Worm (Caenorhabditis elegans) whole organism, young adult: ENCODE data around the gene Y53G8AL.3.
A peak's percentile ranks its signal among the peaks of the same experiment; 100 is the strongest.

ENCODE experiments used
- B0035.1 ChIP-seq: sonication (generic microtip); optimal IDR thresholded peaks from 2 replicates; lab custom pipeline; 2016; ENCODE audit warnings: missing genetic modification characterization, mild to moderate bottlenecking, missing compliant biosample characterization, missing genotype, missing genetic modification reagents
- B0336.3 ChIP-seq: fragments of 200-800 bp; sonication (Bioruptor generic); IDR thresholded peaks from 2 replicates; pipeline ENCODE4 v1.3.6; 2022; ENCODE audit warnings: missing genetic modification characterization, missing compliant biosample characterization
- C06A6.2 ChIP-seq: fragments of 200-800 bp; sonication (Bioruptor generic); conservative IDR thresholded peaks from 2 replicates; pipeline ENCODE4 v1.3.6; 2022; ENCODE audit warnings: missing genetic modification characterization, missing compliant biosample characterization
- F10E7.11 ChIP-seq: sonication (generic microtip); optimal IDR thresholded peaks from 2 replicates; lab custom pipeline; 2017; ENCODE audit warnings: mild to moderate bottlenecking, missing genetic modification characterization, moderate library complexity, missing compliant biosample characterization
- F22D6.2 ChIP-seq: sonication (generic microtip); optimal IDR thresholded peaks from 2 replicates; lab custom pipeline; 2016; ENCODE audit warnings: mild to moderate bottlenecking, missing genetic modification characterization, missing compliant biosample characterization
- F49E8.2 ChIP-seq: sonication (generic microtip); optimal IDR thresholded peaks from 3 replicates; lab custom pipeline; 2017; ENCODE audit warnings: missing genetic modification characterization, mild to moderate bottlenecking, missing compliant biosample characterization, antibody characterized with exemption, moderate library complexity; ENCODE audit not compliant: insufficient read depth
- F55B11.4 ChIP-seq: sonication (generic microtip); optimal IDR thresholded peaks from 2 replicates; lab custom pipeline; 2016; ENCODE audit warnings: missing compliant biosample characterization, missing genetic modification characterization, borderline replicate concordance; ENCODE audit not compliant: insufficient read depth
- K11D2.4 ChIP-seq: fragments of 200-800 bp; sonication (Bioruptor generic); IDR thresholded peaks from 2 replicates; pipeline ENCODE4 v1.3.6; 2022; ENCODE audit warnings: missing genetic modification reagents, missing genetic modification characterization, missing compliant biosample characterization
- K12H6.12 ChIP-seq: fragments of 200-800 bp; sonication (Bioruptor generic); optimal IDR thresholded peaks from 2 replicates; lab custom pipeline; 2018; ENCODE audit warnings: mild to moderate bottlenecking, missing genetic modification characterization, missing compliant biosample characterization
- Y79H2A.3 ChIP-seq: fragments of 200-800 bp; sonication (Bioruptor generic); conservative IDR thresholded peaks from 2 replicates; pipeline ENCODE4 v1.3.6; 2022; ENCODE audit warnings: missing genetic modification reagents, missing genetic modification characterization, missing compliant biosample characterization
- Y95B8A.8 ChIP-seq: fragments of 200-800 bp; sonication (Bioruptor generic); IDR thresholded peaks from 2 replicates; pipeline ENCODE4 v1.3.6; 2022; ENCODE audit warnings: missing genetic modification reagents, missing genetic modification characterization, missing compliant biosample characterization
- ZK185.1 ChIP-seq: sonication (generic microtip); optimal IDR thresholded peaks from 2 replicates; lab custom pipeline; 2016; ENCODE audit warnings: mild to moderate bottlenecking, missing genetic modification characterization, missing compliant biosample characterization; ENCODE audit not compliant: poor library complexity, severe bottlenecking
- attf-3 ChIP-seq: fragments of 200-800 bp; sonication (Bioruptor generic); conservative IDR thresholded peaks from 2 replicates; pipeline ENCODE4 v1.3.6; 2022; ENCODE audit warnings: missing genetic modification reagents, missing genetic modification characterization, missing compliant biosample characterization
- attf-5 ChIP-seq: fragments of 200-800 bp; sonication (Bioruptor generic); optimal IDR thresholded peaks from 2 replicates; lab custom pipeline; 2018; ENCODE audit warnings: mild to moderate bottlenecking, missing genetic modification characterization, missing compliant biosample characterization
- attf-6 ChIP-seq: fragments of 200-800 bp; sonication (Bioruptor generic); IDR thresholded peaks from 2 replicates; pipeline ENCODE4 v1.3.6; 2022; ENCODE audit warnings: missing genetic modification reagents, missing genetic modification characterization, missing compliant biosample characterization
- ccch-3 ChIP-seq: fragments of 200-800 bp; sonication (Bioruptor generic); optimal IDR thresholded peaks from 2 replicates; lab custom pipeline; 2018; ENCODE audit warnings: mild to moderate bottlenecking, missing genetic modification characterization, missing compliant biosample characterization
- cebp-1 ChIP-seq, 2 experiments: fragments of 200-800 bp in 1 of 2; sonication (Bioruptor generic) in 1 of 2; sonication (generic microtip) in 1 of 2; IDR thresholded peaks in 1 of 2; optimal IDR thresholded peaks in 1 of 2; 2 replicates each; pipeline versions ENCODE4 v1.3.6 to Lab custom; 2017 to 2022; ENCODE audit warnings: missing compliant biosample characterization in 2 of 2, missing genetic modification characterization in 2 of 2, mild to moderate bottlenecking in 1 of 2, missing genetic modification reagents in 1 of 2, moderate library complexity in 1 of 2
- cebp-2 ChIP-seq: fragments of 200-800 bp; sonication (Bioruptor generic); IDR thresholded peaks from 2 replicates; pipeline ENCODE4 v1.3.6; 2022; ENCODE audit warnings: missing genetic modification characterization, missing compliant biosample characterization
- dox-1 ChIP-seq: fragments of 200-800 bp; sonication (Bioruptor generic); IDR thresholded peaks from 2 replicates; pipeline ENCODE4 v1.3.6; 2022; ENCODE audit warnings: missing genetic modification reagents, missing genetic modification characterization, missing compliant biosample characterization
- egl-44 ChIP-seq: fragments of 200-800 bp; sonication (Bioruptor generic); IDR thresholded peaks from 2 replicates; pipeline ENCODE4 v1.3.6; 2022; ENCODE audit warnings: missing genetic modification reagents, missing genetic modification characterization, missing compliant biosample characterization
- egrh-3 ChIP-seq: fragments of 200-800 bp; sonication (Bioruptor generic); IDR thresholded peaks from 2 replicates; pipeline ENCODE4 v1.3.6; 2022; ENCODE audit warnings: missing genetic modification reagents, missing genetic modification characterization, missing compliant biosample characterization
- ekl-4 ChIP-seq: fragments of 200-800 bp; sonication (Bioruptor generic); IDR thresholded peaks from 2 replicates; pipeline ENCODE4 v1.3.6; 2022; ENCODE audit warnings: missing genetic modification reagents, missing genetic modification characterization, missing compliant biosample characterization
- gei-17 ChIP-seq: fragments of 200-800 bp; sonication (Bioruptor generic); optimal IDR thresholded peaks from 2 replicates; lab custom pipeline; 2018; ENCODE audit warnings: mild to moderate bottlenecking, missing genetic modification characterization, missing compliant biosample characterization
- hmg-1.2 ChIP-seq: fragments of 200-800 bp; sonication (Bioruptor generic); IDR thresholded peaks from 2 replicates; pipeline ENCODE4 v1.3.6; 2022; ENCODE audit warnings: missing genetic modification reagents, missing genetic modification characterization, missing compliant biosample characterization
- hmg-20 ChIP-seq: fragments of 200-800 bp; sonication (Bioruptor generic); IDR thresholded peaks from 2 replicates; pipeline ENCODE4 v1.3.6; 2022; ENCODE audit warnings: missing genetic modification reagents, missing genetic modification characterization, missing compliant biosample characterization
- lag-1 ChIP-seq: fragments of 200-800 bp; sonication (Bioruptor generic); IDR thresholded peaks from 2 replicates; pipeline ENCODE4 v1.3.6; 2022; ENCODE audit warnings: missing genetic modification reagents, missing genetic modification characterization, missing compliant biosample characterization
- lin-35 ChIP-seq, 3 experiments: fragments of 150-350 bp in 2 of 3; sonication (generic microtip) in 1 of 3; optimal IDR thresholded peaks; 2 replicates each; lab custom pipeline; 2014 to 2018; ENCODE audit warnings: missing biosample characterization in 3 of 3, missing genetic modification characterization in 3 of 3, missing genetic modification reagents in 3 of 3
- lin-40 ChIP-seq: sonication (generic microtip); optimal IDR thresholded peaks from 2 replicates; lab custom pipeline; 2016; ENCODE audit warnings: missing genetic modification characterization, mild to moderate bottlenecking, missing compliant biosample characterization, missing genotype, missing genetic modification reagents
- lin-54 ChIP-seq: fragments of 200-800 bp; sonication (Bioruptor generic); optimal IDR thresholded peaks from 2 replicates; lab custom pipeline; 2018; ENCODE audit warnings: mild to moderate bottlenecking, missing genetic modification characterization, missing compliant biosample characterization
- lsy-27 ChIP-seq: sonication (generic microtip); optimal IDR thresholded peaks from 2 replicates; lab custom pipeline; 2017; ENCODE audit warnings: missing genetic modification characterization, mild to moderate bottlenecking, missing compliant biosample characterization, antibody characterized with exemption, missing genotype, borderline replicate concordance; ENCODE audit not compliant: insufficient read depth
- madf-10 ChIP-seq: sonication (generic microtip); optimal IDR thresholded peaks from 2 replicates; lab custom pipeline; 2016; ENCODE audit warnings: mild to moderate bottlenecking, missing genetic modification characterization, missing compliant biosample characterization
- mcd-1 ChIP-seq: fragments of 200-800 bp; sonication (Bioruptor generic); IDR thresholded peaks from 2 replicates; pipeline ENCODE4 v1.3.6; 2022; ENCODE audit warnings: missing genetic modification reagents, missing genetic modification characterization, missing compliant biosample characterization
- nhr-80 ChIP-seq: sonication (generic microtip); optimal IDR thresholded peaks from 2 replicates; lab custom pipeline; 2016; ENCODE audit warnings: missing genetic modification characterization, missing compliant biosample characterization
- pha-4 ChIP-seq: fragments of 150-350 bp; sonication (generic microtip); optimal IDR thresholded peaks from 2 replicates; lab custom pipeline; 2014; ENCODE audit warnings: missing biosample characterization, missing genetic modification reagents, missing genetic modification characterization
- sdz-38 ChIP-seq: sonication (generic microtip); optimal IDR thresholded peaks from 2 replicates; lab custom pipeline; 2016; ENCODE audit warnings: missing genotype, missing genetic modification characterization, missing compliant biosample characterization
- somi-1 ChIP-seq: fragments of 200-800 bp; sonication (Bioruptor generic); optimal IDR thresholded peaks from 2 replicates; lab custom pipeline; 2018; ENCODE audit warnings: mild to moderate bottlenecking, missing genetic modification characterization, missing compliant biosample characterization
- sptf-2 ChIP-seq: fragments of 200-800 bp; sonication (Bioruptor generic); optimal IDR thresholded peaks from 2 replicates; lab custom pipeline; 2018; ENCODE audit warnings: mild to moderate bottlenecking, missing genetic modification characterization, missing compliant biosample characterization
- tbp1 ChIP-seq: fragments of 200-800 bp; sonication (Bioruptor generic); optimal IDR thresholded peaks from 2 replicates; lab custom pipeline; 2018; ENCODE audit warnings: mild to moderate bottlenecking, missing genetic modification characterization, missing compliant biosample characterization
- tlf-1 ChIP-seq: fragments of 200-800 bp; sonication (Bioruptor generic); optimal IDR thresholded peaks from 2 replicates; lab custom pipeline; 2018; ENCODE audit warnings: mild to moderate bottlenecking, missing genetic modification characterization, missing compliant biosample characterization
- zfh-2 ChIP-seq: fragments of 200-800 bp; sonication (Bioruptor generic); conservative IDR thresholded peaks from 2 replicates; pipeline ENCODE4 v1.3.6; 2022; ENCODE audit warnings: missing genetic modification reagents, missing genetic modification characterization, missing compliant biosample characterization
- zim-3 ChIP-seq: sonication (generic microtip); optimal IDR thresholded peaks from 2 replicates; lab custom pipeline; 2017; ENCODE audit warnings: mild to moderate bottlenecking, missing genetic modification characterization, moderate library complexity, missing compliant biosample characterization
- ztf-22 ChIP-seq: fragments of 200-800 bp; sonication (Bioruptor generic); optimal IDR thresholded peaks from 2 replicates; lab custom pipeline; 2018; ENCODE audit warnings: mild to moderate bottlenecking, missing genetic modification characterization, moderate library complexity, missing compliant biosample characterization
- ztf-25 ChIP-seq: fragments of 200-800 bp; sonication (Bioruptor generic); IDR thresholded peaks from 2 replicates; pipeline ENCODE4 v1.3.6; 2022; ENCODE audit warnings: missing genetic modification reagents, missing genetic modification characterization, missing compliant biosample characterization
- ztf-26 ChIP-seq: sonication (generic microtip); optimal IDR thresholded peaks from 2 replicates; lab custom pipeline; 2017; ENCODE audit warnings: missing genetic modification characterization, missing compliant biosample characterization

Y53G8AL.3 gene

ce11 chrIII:3279304-3279703 lies 26.4 kb upstream of the Y53G8AL.3 start:
- TF ChIP-seq pha-4 (tag; lab: Kevin White, UChicago) (no peak), C06A6.2 (GFP tag; lab: Robert Waterston, UW) (peak; percentile 77), lin-40 (tag; lab: Kevin White, UChicago) (peak; percentile 88), Y95B8A.8 (GFP tag; lab: Robert Waterston, UW) (no peak), gei-17 (GFP tag; lab: Kevin White, UChicago) (peak; percentile 6), lin-54 (GFP tag; lab: Kevin White, UChicago) (peak; percentile 50), cebp-2 (GFP tag; lab: Robert Waterston, UW) (no peak), B0336.3 (GFP tag; lab: Robert Waterston, UW) (peak; percentile 46; the same call in 1 of the 2 replicates), nhr-80 (tag; lab: Kevin White, UChicago) (peak; percentile 14), F49E8.2 (tag; lab: Kevin White, UChicago) (no peak), ztf-25 (GFP tag; lab: Robert Waterston, UW) (no peak), egl-44 (no peak), hmg-20 (GFP tag; lab: Robert Waterston, UW) (no peak), zfh-2 (GFP tag; lab: Robert Waterston, UW) (no peak), F22D6.2 (no peak), sptf-2 (GFP tag; lab: Kevin White, UChicago) (no peak), lag-1 (GFP tag; lab: Robert Waterston, UW) (no peak), egrh-3 (GFP tag; lab: Robert Waterston, UW) (peak; percentile 53), ccch-3 (no peak), cebp-1 (GFP tag; IDR thresholded peaks at IDR 0.05; lab: Robert Waterston, UW) (no peak), cebp-1 (tag; optimal IDR thresholded peaks at IDR 0.05; lab: Kevin White, UChicago) (peak; percentile 69), lin-35 (GFP tag; optimal IDR thresholded peaks at IDR 0.05; lab: Kevin White, UChicago) (peak in 1 of 3 experiments; percentile 56), madf-10 (tag; lab: Kevin White, UChicago) (no peak), Y79H2A.3 (no peak), attf-3 (GFP tag; lab: Robert Waterston, UW) (no peak), ZK185.1 (tag; lab: Kevin White, UChicago) (no peak), zim-3 (tag; lab: Kevin White, UChicago) (no peak), K12H6.12 (peak; percentile 34), dox-1 (GFP tag; lab: Robert Waterston, UW) (no peak), tlf-1 (GFP tag; lab: Kevin White, UChicago) (peak; percentile 0), ekl-4 (0 out of 2 replicates have a peak, but pooled peaks have one; percentile 59), B0035.1 (no peak), attf-5 (GFP tag; lab: Kevin White, UChicago) (peak; percentile 62), tbp1 (GFP tag; lab: Kevin White, UChicago) (peak; percentile 43), F10E7.11 (no peak), attf-6 (GFP tag; lab: Robert Waterston, UW) (no peak), K11D2.4 (GFP tag; lab: Robert Waterston, UW) (peak; percentile 80), ztf-22 (no peak), F55B11.4 (no peak), lsy-27 (tag; lab: Kevin White, UChicago) (no peak), somi-1 (GFP tag; lab: Kevin White, UChicago) (peak; percentile 84), ztf-26 (tag; lab: Kevin White, UChicago) (peak; percentile 91), mcd-1 (GFP tag; lab: Robert Waterston, UW) (peak; percentile 56), hmg-1.2 (GFP tag; lab: Robert Waterston, UW) (peak; percentile 98), sdz-38 (no peak)
- TF ChIP-seq, all 124 proteins: peak for 19
